Worm (Caenorhabditis elegans) whole organism, L1 larva: ENCODE data around the gene B0212.3.
A peak's percentile ranks its signal among the peaks of the same experiment; 100 is the strongest.

ENCODE experiments used
- C34B4.2 ChIP-seq: sonication (generic microtip); optimal IDR thresholded peaks from 2 replicates; lab custom pipeline; 2017; ENCODE audit warnings: mild to moderate bottlenecking, missing genetic modification characterization, missing compliant biosample characterization
- alr-1 ChIP-seq: fragments of 200-800 bp; sonication (Bioruptor generic); optimal IDR thresholded peaks from 2 replicates; lab custom pipeline; 2018; ENCODE audit warnings: borderline replicate concordance, mild to moderate bottlenecking, missing genetic modification characterization, missing compliant biosample characterization
- blmp-1 ChIP-seq: fragments of 150-350 bp; optimal IDR thresholded peaks from 2 replicates; lab custom pipeline; 2014; ENCODE audit warnings: missing biosample characterization, missing genetic modification characterization
- ceh-82 ChIP-seq, 3 experiments: fragments of 150-350 bp in 1 of 3; sonication (generic microtip) in 2 of 3; optimal IDR thresholded peaks; 2 replicates each; lab custom pipeline; 2014 to 2017; ENCODE audit warnings: missing biosample characterization in 3 of 3, missing genetic modification characterization in 3 of 3
- ceh-88 ChIP-seq: fragments of 200-800 bp; sonication (Bioruptor generic); IDR thresholded peaks from 2 replicates; pipeline ENCODE4 v1.3.6; 2022; ENCODE audit warnings: missing genetic modification characterization, missing compliant biosample characterization
- ces-1 ChIP-seq: fragments of 150-350 bp; optimal IDR thresholded peaks from 2 replicates; lab custom pipeline; 2014; ENCODE audit warnings: missing biosample characterization, missing genetic modification reagents, missing genetic modification characterization
- dsc-1 ChIP-seq: sonication (generic microtip); optimal IDR thresholded peaks from 2 replicates; lab custom pipeline; 2016; ENCODE audit warnings: mild to moderate bottlenecking, missing genetic modification characterization, missing compliant biosample characterization
- efl-1 ChIP-seq, 4 experiments: fragments of 150-350 bp; optimal IDR thresholded peaks in 3 of 4; peaks in 1 of 4; 1 replicate in 1 of 4; 2 replicates in 3 of 4; lab custom pipeline; 2014; ENCODE audit warnings: missing biosample characterization in 2 of 4, missing genetic modification characterization in 2 of 4, missing genetic modification reagents in 2 of 4
- egl-13 ChIP-seq: sonication (generic microtip); optimal IDR thresholded peaks from 2 replicates; lab custom pipeline; 2016; ENCODE audit warnings: missing genotype, missing genetic modification reagents, missing genetic modification characterization, missing compliant biosample characterization
- egl-27 ChIP-seq, 2 experiments: fragments of 150-350 bp in 1 of 2; sonication (generic microtip); optimal IDR thresholded peaks; 3 replicates each; lab custom pipeline; 2017 to 2018; ENCODE audit warnings: missing biosample characterization in 2 of 2, missing genetic modification characterization in 2 of 2, missing genetic modification reagents in 2 of 2
- elt-3 ChIP-seq, 6 experiments: fragments of 150-350 bp in 1 of 6; sonication (generic microtip); optimal IDR thresholded peaks; 2 replicates each; lab custom pipeline; 2017 to 2018; ENCODE audit warnings: missing biosample characterization in 6 of 6, missing genetic modification characterization in 6 of 6, inconsistent platforms in 1 of 6
- fkh-10 ChIP-seq: sonication (generic microtip); optimal IDR thresholded peaks from 2 replicates; lab custom pipeline; 2017; ENCODE audit warnings: missing biosample characterization, missing genetic modification reagents, missing genetic modification characterization
- fkh-8 ChIP-seq: sonication (generic microtip); optimal IDR thresholded peaks from 2 replicates; lab custom pipeline; 2016; ENCODE audit warnings: mild to moderate bottlenecking, missing genetic modification characterization, missing compliant biosample characterization
- grh-1 ChIP-seq: fragments of 200-800 bp; sonication (Bioruptor generic); IDR thresholded peaks from 2 replicates; pipeline ENCODE4 v1.3.6; 2022; ENCODE audit warnings: missing genetic modification reagents, missing genetic modification characterization, missing compliant biosample characterization
- hlh-4 ChIP-seq: sonication (generic microtip); optimal IDR thresholded peaks from 2 replicates; lab custom pipeline; 2016; ENCODE audit warnings: mild to moderate bottlenecking, missing genetic modification characterization, missing compliant biosample characterization
- lin-14 ChIP-seq: fragments of 200-800 bp; sonication (Bioruptor generic); optimal IDR thresholded peaks from 2 replicates; lab custom pipeline; 2018; ENCODE audit warnings: mild to moderate bottlenecking, missing genetic modification characterization, moderate library complexity, missing compliant biosample characterization
- lin-35 ChIP-seq, 2 experiments: fragments of 150-350 bp; optimal IDR thresholded peaks; 2 replicates each; lab custom pipeline; 2014; ENCODE audit warnings: missing biosample characterization in 2 of 2, missing genetic modification characterization in 2 of 2, missing genetic modification reagents in 2 of 2
- lin-39 ChIP-seq: fragments of 150-350 bp; optimal IDR thresholded peaks from 2 replicates; lab custom pipeline; 2014; ENCODE audit warnings: missing biosample characterization, missing genetic modification reagents, missing genetic modification characterization
- lsy-2 ChIP-seq, 2 experiments: fragments of 150-350 bp; optimal IDR thresholded peaks; 2 replicates each; lab custom pipeline; 2014; ENCODE audit warnings: missing biosample characterization in 2 of 2, missing genetic modification characterization in 2 of 2
- mab-9 ChIP-seq: fragments of 200-800 bp; sonication (Bioruptor generic); IDR thresholded peaks from 2 replicates; pipeline ENCODE4 v1.3.6; 2022; ENCODE audit warnings: missing genetic modification reagents, missing genetic modification characterization, missing compliant biosample characterization
- nhr-11 ChIP-seq: fragments of 150-350 bp; optimal IDR thresholded peaks from 2 replicates; lab custom pipeline; 2014; ENCODE audit warnings: missing biosample characterization, missing genetic modification characterization
- nhr-20 ChIP-seq: sonication (generic microtip); optimal IDR thresholded peaks from 2 replicates; lab custom pipeline; 2016; ENCODE audit warnings: mild to moderate bottlenecking, missing genetic modification characterization, missing compliant biosample characterization
- nhr-47 ChIP-seq: sonication (generic microtip); optimal IDR thresholded peaks from 2 replicates; lab custom pipeline; 2016; ENCODE audit warnings: mild to moderate bottlenecking, missing genetic modification characterization, moderate library complexity, missing compliant biosample characterization
- nhr-71 ChIP-seq: sonication (generic microtip); optimal IDR thresholded peaks from 2 replicates; lab custom pipeline; 2016; ENCODE audit warnings: mild to moderate bottlenecking, missing genetic modification characterization, moderate library complexity, missing compliant biosample characterization
- nhr-90 ChIP-seq: sonication (generic microtip); optimal IDR thresholded peaks from 2 replicates; lab custom pipeline; 2016; ENCODE audit warnings: mild to moderate bottlenecking, missing genetic modification characterization, missing compliant biosample characterization; ENCODE audit not compliant: poor library complexity
- pag-3 ChIP-seq: sonication (generic microtip); optimal IDR thresholded peaks from 2 replicates; lab custom pipeline; 2017; ENCODE audit warnings: missing genetic modification characterization, mild to moderate bottlenecking, missing compliant biosample characterization, antibody characterized with exemption, borderline replicate concordance; ENCODE audit not compliant: insufficient read depth
- pqm-1 ChIP-seq: sonication (generic microtip); optimal IDR thresholded peaks from 3 replicates; lab custom pipeline; 2017; ENCODE audit warnings: missing biosample characterization, missing genetic modification characterization
- sup-37 ChIP-seq: fragments of 200-800 bp; sonication (Bioruptor generic); optimal IDR thresholded peaks from 2 replicates; lab custom pipeline; 2018; ENCODE audit warnings: mild to moderate bottlenecking, missing genetic modification characterization, missing compliant biosample characterization
- swsn-7 ChIP-seq: sonication (generic microtip); optimal IDR thresholded peaks from 2 replicates; lab custom pipeline; 2016; ENCODE audit warnings: missing genetic modification characterization, missing compliant biosample characterization
- tbx-2 ChIP-seq: sonication (generic microtip); optimal IDR thresholded peaks from 2 replicates; lab custom pipeline; 2016; ENCODE audit warnings: missing genetic modification characterization, missing compliant biosample characterization
- unc-130 ChIP-seq: fragments of 150-350 bp; optimal IDR thresholded peaks from 2 replicates; lab custom pipeline; 2017; ENCODE audit warnings: missing biosample characterization, missing genetic modification characterization, inconsistent platforms
- unc-86 ChIP-seq: sonication (generic microtip); optimal IDR thresholded peaks from 2 replicates; lab custom pipeline; 2016; ENCODE audit warnings: missing genetic modification characterization, missing compliant biosample characterization
- xbp-1 ChIP-seq: sonication (generic microtip); optimal IDR thresholded peaks from 2 replicates; lab custom pipeline; 2016; ENCODE audit warnings: missing genetic modification characterization, missing compliant biosample characterization
- zip-4 ChIP-seq: fragments of 200-800 bp; sonication (Bioruptor generic); optimal IDR thresholded peaks from 2 replicates; lab custom pipeline; 2018; ENCODE audit warnings: mild to moderate bottlenecking, missing genetic modification characterization, moderate library complexity, missing compliant biosample characterization
- ztf-11 ChIP-seq, 2 experiments: sonication (generic microtip); optimal IDR thresholded peaks; 2 replicates each; lab custom pipeline; 2016 to 2017; ENCODE audit warnings: missing genetic modification characterization in 2 of 2, missing biosample characterization in 1 of 2, missing compliant biosample characterization in 1 of 2

B0212.3 gene

ce11 chrIV:3520957-3521356, 19.0 kb upstream of the B0212.3 start:
- TF ChIP-seq fkh-8 (tag; lab: Kevin White, UChicago) (no peak), ceh-82 (tag; optimal IDR thresholded peaks at IDR 0.05; lab: Kevin White, UChicago) (peak in 1 of 3 experiments; percentile 38), efl-1 (optimal IDR thresholded peaks at IDR 0.05; lab: Kevin White, UChicago) (no peak), efl-1 (GFP tag; optimal IDR thresholded peaks at IDR 0.05 in 1 of 2; lab: Kevin White, UChicago) (peak in 1 of 2 experiments; percentile 72), xbp-1 (tag; lab: Kevin White, UChicago) (peak; percentile 13), nhr-47 (tag; lab: Kevin White, UChicago) (peak; percentile 27), egl-13 (tag; lab: Kevin White, UChicago) (peak; percentile 44), zip-4 (GFP tag; lab: Kevin White, UChicago) (no peak), lin-35 (GFP tag; optimal IDR thresholded peaks at IDR 0.05; lab: Kevin White, UChicago) (no peak), lsy-2 (tag; optimal IDR thresholded peaks at IDR 0.05; lab: Kevin White, UChicago) (no peak), hlh-4 (tag; lab: Kevin White, UChicago) (no peak), nhr-90 (tag; lab: Kevin White, UChicago) (no peak), dsc-1 (tag; lab: Kevin White, UChicago) (peak; percentile 61), swsn-7 (tag; lab: Kevin White, UChicago) (peak; percentile 14), fkh-10 (GFP tag; lab: Kevin White, UChicago) (peak; percentile 38), unc-86 (tag; lab: Kevin White, UChicago) (peak; percentile 12), alr-1 (tag; lab: Kevin White, UChicago) (no peak), nhr-71 (tag; lab: Kevin White, UChicago) (peak; percentile 31), lin-14 (peak; percentile 73), mab-9 (GFP tag; lab: Robert Waterston, UW) (0 out of 2 replicates have a peak, but pooled peaks have one; percentile 26), pqm-1 (tag; lab: Kevin White, UChicago) (no peak), nhr-11 (tag; lab: Kevin White, UChicago) (no peak), nhr-20 (tag; lab: Kevin White, UChicago) (no peak), ztf-11 (tag; optimal IDR thresholded peaks at IDR 0.05; lab: Kevin White, UChicago) (no peak), pag-3 (tag; lab: Kevin White, UChicago) (no peak), sup-37 (GFP tag; lab: Kevin White, UChicago) (no peak), C34B4.2 (tag; lab: Kevin White, UChicago) (no peak), tbx-2 (tag; lab: Kevin White, UChicago) (peak; percentile 27)

ce11 chrIV:3521710-3522109, 18.3 kb upstream of the B0212.3 start:
- TF ChIP-seq grh-1 (no peak), ztf-11 (tag; optimal IDR thresholded peaks at IDR 0.05; lab: Kevin White, UChicago) (no peak), xbp-1 (tag; lab: Kevin White, UChicago) (no peak), blmp-1 (tag; lab: Kevin White, UChicago) (peak; percentile 47), ces-1 (GFP tag; lab: Kevin White, UChicago) (no peak), elt-3 (tag; optimal IDR thresholded peaks at IDR 0.05; lab: Kevin White, UChicago) (no peak), lin-14 (peak; percentile 26)

- TF ChIP-seq unc-130 (tag; lab: Kevin White, UChicago), result no peak
- no peak for TF ChIP-seq fkh-10 (GFP tag; lab: Kevin White, UChicago)
- no peak for TF ChIP-seq egl-27 (tag; optimal IDR thresholded peaks at IDR 0.05; lab: Kevin White, UChicago)
- TF ChIP-seq lin-39 (tag; lab: Kevin White, UChicago), result no peak
- no peak for TF ChIP-seq grh-1
- TF ChIP-seq ceh-88, result no peak
- TF ChIP-seq, all 84 proteins: peak for 0
These were observed 16.6 kb upstream of the B0212.3 start for ce11 chrIV:3523419-3523818.
